Worm (Caenorhabditis elegans): ENCODE measurements around the gene sahd-1.

Gene sahd-1

DNA sequence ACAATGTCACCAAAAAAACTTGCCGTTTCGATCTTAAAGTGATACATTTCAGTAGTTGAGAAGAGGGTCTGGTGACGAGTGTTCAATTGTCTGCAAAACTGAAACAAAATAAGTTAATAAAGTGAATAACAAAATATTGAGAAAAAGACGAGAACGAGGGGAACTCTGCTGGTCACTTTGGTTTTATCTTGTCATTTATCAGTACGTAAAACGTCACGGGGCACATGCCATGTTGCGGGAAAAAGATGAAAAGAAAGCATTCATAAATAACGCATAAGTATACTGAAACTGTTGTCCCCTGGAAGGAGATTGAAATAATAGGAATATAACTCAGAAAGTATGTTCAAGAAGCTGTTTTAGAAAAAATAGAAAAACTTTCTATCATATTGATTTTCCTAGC is at the start of gene sahd-1:
sahd-1 (minus strand) TSS at position 100 of the 400 bp plus-strand sequence.
- TF ChIP-seq elt-2 (tag; optimal IDR thresholded peaks at IDR 0.05) (peak; percentile 64), pqm-1 (tag; optimal IDR thresholded peaks at IDR 0.05) (peak; percentile 38), nhr-28 (tag; optimal IDR thresholded peaks at IDR 0.05) (no peak), lsy-12 (tag; optimal IDR thresholded peaks at IDR 0.05) (no peak)

ce11 chrII:5561392-5561791 is 46.6 kb upstream of the sahd-1 start, which contains the start of gene C17C3.3:
Gene C17C3.3 (plus strand): TSS chrII:5561737.
- TF ChIP-seq pqm-1 (tag; optimal IDR thresholded peaks at IDR 0.05) (peak; percentile 67), pha-4 (tag; optimal IDR thresholded peaks at IDR 0.05) (peak; percentile 46), sea-2 (GFP tag; optimal IDR thresholded peaks at IDR 0.05) (no peak), elt-2 (tag; optimal IDR thresholded peaks at IDR 0.05) (peak; percentile 88), ztf-11 (tag; optimal IDR thresholded peaks at IDR 0.05) (no peak)

DNA sequence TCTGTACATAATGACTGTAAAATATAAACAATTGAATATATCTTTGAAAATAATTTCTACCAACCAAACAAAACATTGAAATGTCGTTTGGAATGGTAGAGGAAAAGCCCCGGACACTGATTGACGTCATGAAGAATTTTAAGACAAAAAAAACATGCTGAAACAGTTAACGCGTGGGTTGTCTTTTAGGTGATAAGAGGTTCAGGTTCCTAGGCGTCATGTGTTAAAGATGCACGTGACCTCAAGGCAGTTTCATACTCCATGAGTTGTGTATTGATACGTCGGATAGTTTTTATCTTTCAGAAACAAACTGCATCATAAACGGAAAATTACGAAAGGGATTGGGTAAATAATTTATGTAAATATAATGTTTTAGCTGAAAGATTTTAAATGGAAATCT is 42.4 kb upstream of the sahd-1 start:
- TF ChIP-seq fkh-10 (GFP tag; optimal IDR thresholded peaks at IDR 0.05) (no peak), pqm-1 (tag; optimal IDR thresholded peaks at IDR 0.05) (peak; percentile 76), tbx-2 (tag; optimal IDR thresholded peaks at IDR 0.05) (no peak), zag-1 (tag; optimal IDR thresholded peaks at IDR 0.05) (no peak), nhr-43 (tag; optimal IDR thresholded peaks at IDR 0.05; ENCODE audit: poor library complexity, severe bottlenecking) (no peak), R02D3.7 (tag; optimal IDR thresholded peaks at IDR 0.05) (no peak), ztf-4 (tag; optimal IDR thresholded peaks at IDR 0.05) (no peak), elt-3 (tag; optimal IDR thresholded peaks at IDR 0.05) (no peak), nhr-25 (tag; optimal IDR thresholded peaks at IDR 0.05) (no peak), elt-2 (tag; optimal IDR thresholded peaks at IDR 0.05) (peak; percentile 95), egl-5 (tag; optimal IDR thresholded peaks at IDR 0.05) (no peak), nhr-237 (tag; optimal IDR thresholded peaks at IDR 0.05) (no peak), nhr-77 (tag; optimal IDR thresholded peaks at IDR 0.05) (no peak)

DNA sequence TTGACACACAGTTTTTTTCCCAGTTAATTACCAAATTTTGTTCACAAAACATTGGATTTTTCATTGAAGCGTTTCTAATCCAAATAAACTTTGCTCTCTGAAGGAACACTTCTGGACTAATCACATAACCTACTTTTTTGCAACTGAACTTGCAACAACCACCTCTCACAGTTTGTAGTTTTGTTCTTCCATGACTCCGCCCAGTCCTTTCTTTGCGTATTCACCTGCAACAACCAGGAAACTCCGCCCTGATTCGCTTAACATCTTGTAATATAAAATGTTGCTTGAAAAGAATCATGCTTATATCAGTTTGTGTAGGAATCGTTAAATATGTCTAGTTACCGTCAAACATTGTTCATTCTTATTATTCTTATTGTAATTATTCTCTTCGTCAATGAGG is 41.7 kb upstream of the sahd-1 start, which contains the start of gene ins-11:
ins-11 (plus strand) TSS at position 301 of the 400 bp plus-strand sequence.
- TF ChIP-seq nhr-25 (tag; optimal IDR thresholded peaks at IDR 0.05) (no peak), ama-1 (optimal IDR thresholded peaks at IDR 0.05) (no peak), fos-1 (tag; optimal IDR thresholded peaks at IDR 0.05) (no peak), aly-2 (tag; optimal IDR thresholded peaks at IDR 0.05) (no peak), nfya-1 (tag; optimal IDR thresholded peaks at IDR 0.05; ENCODE audit: insufficient read depth) (no peak), egl-5 (tag; optimal IDR thresholded peaks at IDR 0.05) (no peak), nhr-23 (tag; optimal IDR thresholded peaks at IDR 0.05) (no peak), nhr-67 (tag; optimal IDR thresholded peaks at IDR 0.05) (no peak), ztf-11 (tag; optimal IDR thresholded peaks at IDR 0.05) (no peak), lin-15B (tag; optimal IDR thresholded peaks at IDR 0.05) (no peak), R02D3.7 (tag; optimal IDR thresholded peaks at IDR 0.05) (no peak), ceh-28 (tag; optimal IDR thresholded peaks at IDR 0.05) (no peak), nhr-12 (tag; optimal IDR thresholded peaks at IDR 0.05) (no peak), ceh-9 (tag; optimal IDR thresholded peaks at IDR 0.05) (no peak)

DNA sequence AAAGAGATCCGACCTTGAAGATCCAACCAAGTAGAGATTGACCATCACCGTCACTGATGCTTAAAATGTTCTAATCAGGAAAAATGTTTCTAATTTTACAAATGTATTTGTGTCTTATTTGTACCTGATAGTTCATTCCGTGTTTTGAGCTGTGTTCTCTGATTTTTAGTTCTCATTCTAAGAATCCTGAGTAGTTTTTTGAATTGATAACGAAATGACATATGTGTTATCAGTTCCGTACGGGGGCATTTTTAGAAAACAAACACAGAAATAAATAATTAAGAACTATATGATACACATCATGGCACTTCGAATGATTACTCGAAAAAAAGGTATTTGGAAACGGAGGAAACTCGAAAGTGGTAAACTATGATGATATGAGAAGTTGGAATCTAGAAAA is 40.8 kb upstream of the sahd-1 start:
- TF ChIP-seq ztf-4 (tag; optimal IDR thresholded peaks at IDR 0.05), result no peak
- TF ChIP-seq elt-2 (tag; optimal IDR thresholded peaks at IDR 0.05), result peak; percentile 72

ce11 chrII:5554788-5555187 is 40.0 kb upstream of the sahd-1 start:
- TF ChIP-seq lin-15B (tag; optimal IDR thresholded peaks at IDR 0.05) (no peak), pqm-1 (tag; optimal IDR thresholded peaks at IDR 0.05) (peak; percentile 24), elt-2 (tag; optimal IDR thresholded peaks at IDR 0.05) (peak; percentile 33), ceh-16 (tag; optimal IDR thresholded peaks at IDR 0.05) (no peak), nhr-237 (tag; optimal IDR thresholded peaks at IDR 0.05) (no peak), fos-1 (tag; optimal IDR thresholded peaks at IDR 0.05) (no peak), nhr-12 (tag; optimal IDR thresholded peaks at IDR 0.05) (no peak), fkh-10 (GFP tag; optimal IDR thresholded peaks at IDR 0.05) (no peak)

- TF ChIP-seq nhr-25 (tag; optimal IDR thresholded peaks at IDR 0.05) (no peak), ceh-16 (tag; optimal IDR thresholded peaks at IDR 0.05) (no peak), sea-2 (GFP tag; optimal IDR thresholded peaks at IDR 0.05) (no peak)
Measured at ce11 chrII:5554317-5554716, 39.6 kb upstream of the sahd-1 start, which contains the start of gene ins-12. Gene ins-12 (plus strand): TSS chrII:5554617.

All from whole organism, L3 larva.